Worm (Caenorhabditis elegans) whole organism, early embryonic: ENCODE results near the gene srh-223.

Source experiments
- B0310.2 ChIP-seq: sonication (generic microtip); optimal IDR thresholded peaks from 2 replicates; lab custom pipeline; 2016; ENCODE audit warnings: mild to moderate bottlenecking, missing genetic modification characterization, missing compliant biosample characterization
- ama-1 ChIP-seq: fragments of 150-350 bp; optimal IDR thresholded peaks from 2 replicates; lab custom pipeline; 2014
- ceh-13 ChIP-seq: fragments of 200-800 bp; sonication (Bioruptor generic); optimal IDR thresholded peaks from 2 replicates; lab custom pipeline; 2018; ENCODE audit warnings: mild to moderate bottlenecking, missing genetic modification characterization, missing compliant biosample characterization
- ceh-36 ChIP-seq: sonication (generic microtip); optimal IDR thresholded peaks from 2 replicates; lab custom pipeline; 2016; ENCODE audit warnings: missing genetic modification characterization, inconsistent platforms, missing compliant biosample characterization
- flt-1 ChIP-seq: fragments of 200-800 bp; sonication (Bioruptor generic); IDR thresholded peaks from 2 replicates; pipeline ENCODE4 v1.3.6; 2022; ENCODE audit warnings: missing genetic modification characterization, missing compliant biosample characterization
- hmbx-1 ChIP-seq: sonication (generic microtip); optimal IDR thresholded peaks from 2 replicates; lab custom pipeline; 2016; ENCODE audit warnings: mild to moderate bottlenecking, missing genetic modification characterization, missing compliant biosample characterization
- hmg-4 ChIP-seq: fragments of 200-800 bp; sonication (Bioruptor generic); optimal IDR thresholded peaks from 2 replicates; lab custom pipeline; 2018; ENCODE audit warnings: mild to moderate bottlenecking, missing genetic modification characterization, missing compliant biosample characterization
- pes-1 ChIP-seq: fragments of 200-800 bp; sonication (Bioruptor generic); IDR thresholded peaks from 2 replicates; pipeline ENCODE4 v1.3.6; 2022; ENCODE audit warnings: missing genetic modification reagents, missing genetic modification characterization, missing compliant biosample characterization
- scrt-1 ChIP-seq: fragments of 200-800 bp; sonication (Bioruptor generic); IDR thresholded peaks from 2 replicates; pipeline ENCODE4 v1.3.6; 2022; ENCODE audit warnings: missing genetic modification characterization, missing compliant biosample characterization
- sea-1 ChIP-seq: fragments of 200-800 bp; sonication (Bioruptor generic); conservative IDR thresholded peaks from 2 replicates; pipeline ENCODE4 v1.3.6; 2022; ENCODE audit warnings: missing genetic modification characterization, missing compliant biosample characterization
- tbx-11 ChIP-seq: fragments of 200-800 bp; sonication (Bioruptor generic); IDR thresholded peaks from 2 replicates; pipeline ENCODE4 v1.3.6; 2022; ENCODE audit warnings: missing genetic modification characterization, missing compliant biosample characterization
- tbx-37 ChIP-seq: fragments of 200-800 bp; sonication (Bioruptor generic); conservative IDR thresholded peaks from 2 replicates; pipeline ENCODE4 v1.3.6; 2022; ENCODE audit warnings: missing genetic modification reagents, missing genetic modification characterization, missing compliant biosample characterization
- tra-4 ChIP-seq: sonication (generic microtip); optimal IDR thresholded peaks from 2 replicates; lab custom pipeline; 2017; ENCODE audit warnings: missing genetic modification characterization, missing compliant biosample characterization

DNA sequence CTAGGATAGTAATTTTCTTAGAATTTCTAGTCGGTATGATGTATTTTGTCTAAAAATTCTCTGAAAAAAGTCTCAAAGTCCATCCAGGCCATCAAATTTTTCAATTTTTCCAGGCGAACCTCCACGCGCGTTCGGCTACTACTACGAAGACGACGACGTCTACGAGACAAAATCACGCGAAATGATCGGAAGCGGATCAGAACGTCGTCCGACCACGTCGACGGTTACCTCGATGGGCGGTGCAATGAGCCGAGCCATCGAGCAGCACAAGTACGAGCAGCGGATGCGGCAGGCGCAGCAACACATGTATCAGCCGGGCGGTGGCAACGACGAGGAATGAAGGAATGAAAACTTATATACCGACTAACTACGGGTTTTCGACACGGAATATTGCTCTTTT lies 31.9 kb downstream of the srh-223 start:
- no peak for TF ChIP-seq B0310.2
- TF ChIP-seq ceh-36 (tag; lab: Kevin White, UChicago): no peak
- TF ChIP-seq ama-1: no peak
- no peak for TF ChIP-seq flt-1 (GFP tag; lab: Robert Waterston, UW)
- no peak for TF ChIP-seq tra-4 (tag; lab: Kevin White, UChicago)
- no peak for TF ChIP-seq tbx-37 (GFP tag; lab: Robert Waterston, UW)
- TF ChIP-seq tbx-11 (GFP tag; lab: Robert Waterston, UW): no peak
- TF ChIP-seq hmbx-1 (tag; lab: Kevin White, UChicago): no peak
- no peak for TF ChIP-seq scrt-1
- no peak for TF ChIP-seq sea-1 (GFP tag; lab: Robert Waterston, UW)
- no peak for TF ChIP-seq ceh-13
- no peak for TF ChIP-seq pes-1 (GFP tag; lab: Robert Waterston, UW)
- TF ChIP-seq hmg-4 (GFP tag; lab: Kevin White, UChicago): no peak
